Worm (Caenorhabditis elegans) whole organism, L3 larva: Measurements from ENCODE around the gene gst-3.

ENCODE experiments used
- R02D3.7 ChIP-seq: fragments of 150-350 bp; optimal IDR thresholded peaks from 2 replicates; lab custom pipeline; 2014; ENCODE audit warnings: missing biosample characterization, missing genetic modification characterization
- elt-1 ChIP-seq: fragments of 150-350 bp; optimal IDR thresholded peaks from 2 replicates; lab custom pipeline; 2014; ENCODE audit warnings: missing biosample characterization, missing genetic modification characterization
- elt-2 ChIP-seq: sonication (generic microtip); optimal IDR thresholded peaks from 2 replicates; lab custom pipeline; 2016; ENCODE audit warnings: missing genetic modification reagents, mild to moderate bottlenecking, missing genetic modification characterization, missing compliant biosample characterization
- nhr-77 ChIP-seq: fragments of 150-350 bp; optimal IDR thresholded peaks from 2 replicates; lab custom pipeline; 2014; ENCODE audit warnings: missing biosample characterization, missing genetic modification characterization
- snpc-4 ChIP-seq: fragments of 150-350 bp; optimal IDR thresholded peaks from 2 replicates; lab custom pipeline; 2014; ENCODE audit warnings: missing biosample characterization, missing genetic modification characterization
- ztf-11 ChIP-seq: fragments of 150-350 bp; optimal IDR thresholded peaks from 2 replicates; lab custom pipeline; 2014; ENCODE audit warnings: missing biosample characterization, missing genetic modification characterization

DNA sequence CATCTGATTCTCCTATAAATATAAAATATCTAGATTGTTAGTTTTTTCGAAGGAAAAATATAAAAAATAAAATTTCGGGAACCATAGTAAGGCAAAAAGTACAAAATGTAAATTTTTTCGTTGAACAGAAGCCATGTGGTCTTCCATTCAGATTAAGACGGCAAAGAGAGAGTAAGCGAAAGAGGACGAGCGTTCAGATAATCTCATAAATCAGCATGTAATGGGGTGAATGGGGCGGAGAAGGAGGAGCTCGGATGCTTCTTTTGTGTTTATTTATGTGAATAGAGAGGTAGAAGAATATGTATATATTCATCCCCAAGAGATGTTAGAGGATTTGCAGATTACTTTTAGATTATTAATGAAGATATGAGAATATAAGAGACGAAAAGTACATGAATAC is 34.3 kb upstream of the gst-3 start, which contains the start of gene pxf-1:
- no peak for TF ChIP-seq nhr-77
- no peak for TF ChIP-seq R02D3.7 (tag; lab: Kevin White, UChicago)
- no peak for TF ChIP-seq snpc-4 (tag; lab: Kevin White, UChicago)
- no peak for TF ChIP-seq elt-2 (tag; lab: Kevin White, UChicago)
- TF ChIP-seq ztf-11 = no peak
- TF ChIP-seq elt-1 (tag; lab: Kevin White, UChicago) = no peak
